Worm (Caenorhabditis elegans) whole organism, young adult: ENCODE measurements around the gene B0334.20.
A peak's percentile ranks its signal among the peaks of the same experiment; 100 is the strongest.

Experiments
- B0035.1 ChIP-seq: sonication (generic microtip); optimal IDR thresholded peaks from 2 replicates; lab custom pipeline; 2016; ENCODE audit warnings: missing genetic modification characterization, mild to moderate bottlenecking, missing compliant biosample characterization, missing genotype, missing genetic modification reagents
- F22D6.2 ChIP-seq: sonication (generic microtip); optimal IDR thresholded peaks from 2 replicates; lab custom pipeline; 2016; ENCODE audit warnings: mild to moderate bottlenecking, missing genetic modification characterization, missing compliant biosample characterization
- F52B5.7 ChIP-seq: sonication (generic microtip); optimal IDR thresholded peaks from 2 replicates; lab custom pipeline; 2016; ENCODE audit warnings: mild to moderate bottlenecking, missing genetic modification characterization, missing compliant biosample characterization
- K11D2.4 ChIP-seq: fragments of 200-800 bp; sonication (Bioruptor generic); IDR thresholded peaks from 2 replicates; pipeline ENCODE4 v1.3.6; 2022; ENCODE audit warnings: missing genetic modification reagents, missing genetic modification characterization, missing compliant biosample characterization
- K12H6.12 ChIP-seq: fragments of 200-800 bp; sonication (Bioruptor generic); optimal IDR thresholded peaks from 2 replicates; lab custom pipeline; 2018; ENCODE audit warnings: mild to moderate bottlenecking, missing genetic modification characterization, missing compliant biosample characterization
- T26A5.8 ChIP-seq: sonication (generic microtip); optimal IDR thresholded peaks from 2 replicates; lab custom pipeline; 2016; ENCODE audit warnings: missing genetic modification characterization, missing compliant biosample characterization
- Y53G8AR.9 ChIP-seq: fragments of 200-800 bp; sonication (Bioruptor generic); conservative IDR thresholded peaks from 2 replicates; pipeline ENCODE4 v1.3.6; 2022; ENCODE audit warnings: missing genetic modification reagents, missing genetic modification characterization, missing compliant biosample characterization
- Y56A3A.18 ChIP-seq: fragments of 200-800 bp; sonication (Bioruptor generic); IDR thresholded peaks from 2 replicates; pipeline ENCODE4 v1.3.6; 2022; ENCODE audit warnings: missing genetic modification reagents, missing genetic modification characterization, missing compliant biosample characterization
- Y67H2A.10 ChIP-seq: fragments of 200-800 bp; sonication (Bioruptor generic); conservative IDR thresholded peaks from 2 replicates; pipeline ENCODE4 v1.3.6; 2022; ENCODE audit warnings: missing genetic modification reagents, missing genetic modification characterization, missing compliant biosample characterization
- Y79H2A.3 ChIP-seq: fragments of 200-800 bp; sonication (Bioruptor generic); conservative IDR thresholded peaks from 2 replicates; pipeline ENCODE4 v1.3.6; 2022; ENCODE audit warnings: missing genetic modification reagents, missing genetic modification characterization, missing compliant biosample characterization
- ZK185.1 ChIP-seq: sonication (generic microtip); optimal IDR thresholded peaks from 2 replicates; lab custom pipeline; 2016; ENCODE audit warnings: mild to moderate bottlenecking, missing genetic modification characterization, missing compliant biosample characterization; ENCODE audit not compliant: poor library complexity, severe bottlenecking
- ama-1 ChIP-seq, 3 experiments: fragments of 150-350 bp in 1 of 3; sonication (generic microtip) in 2 of 3; optimal IDR thresholded peaks; 2 replicates each; lab custom pipeline; 2014 to 2018; ENCODE audit warnings: missing biosample characterization in 2 of 3, missing genetic modification characterization in 2 of 3, missing genetic modification reagents in 2 of 3
- aptf-3 ChIP-seq: fragments of 200-800 bp; sonication (Bioruptor generic); IDR thresholded peaks from 2 replicates; pipeline ENCODE4 v1.3.6; 2022; ENCODE audit warnings: missing genetic modification characterization, missing compliant biosample characterization
- attf-3 ChIP-seq: fragments of 200-800 bp; sonication (Bioruptor generic); conservative IDR thresholded peaks from 2 replicates; pipeline ENCODE4 v1.3.6; 2022; ENCODE audit warnings: missing genetic modification reagents, missing genetic modification characterization, missing compliant biosample characterization
- bed-1 ChIP-seq: fragments of 200-800 bp; sonication (Bioruptor generic); IDR thresholded peaks from 2 replicates; pipeline ENCODE4 v1.3.6; 2022; ENCODE audit warnings: missing genetic modification reagents, missing genetic modification characterization, missing compliant biosample characterization
- cebp-2 ChIP-seq: fragments of 200-800 bp; sonication (Bioruptor generic); IDR thresholded peaks from 2 replicates; pipeline ENCODE4 v1.3.6; 2022; ENCODE audit warnings: missing genetic modification characterization, missing compliant biosample characterization
- ceh-27 ChIP-seq: fragments of 200-800 bp; sonication (Bioruptor generic); optimal IDR thresholded peaks from 2 replicates; lab custom pipeline; 2018; ENCODE audit warnings: mild to moderate bottlenecking, missing genetic modification characterization, moderate library complexity, missing compliant biosample characterization
- die-1 ChIP-seq: sonication (generic microtip); optimal IDR thresholded peaks from 2 replicates; lab custom pipeline; 2016; ENCODE audit warnings: missing genotype, mild to moderate bottlenecking, missing genetic modification characterization, missing compliant biosample characterization
- dox-1 ChIP-seq: fragments of 200-800 bp; sonication (Bioruptor generic); IDR thresholded peaks from 2 replicates; pipeline ENCODE4 v1.3.6; 2022; ENCODE audit warnings: missing genetic modification reagents, missing genetic modification characterization, missing compliant biosample characterization
- dpff-1 ChIP-seq: sonication (generic microtip); optimal IDR thresholded peaks from 2 replicates; lab custom pipeline; 2017; ENCODE audit warnings: mild to moderate bottlenecking, missing genetic modification characterization, missing compliant biosample characterization
- efl-1 ChIP-seq: fragments of 150-350 bp; optimal IDR thresholded peaks from 2 replicates; lab custom pipeline; 2014; ENCODE audit warnings: missing biosample characterization, missing genetic modification reagents, missing genetic modification characterization
- ekl-4 ChIP-seq: fragments of 200-800 bp; sonication (Bioruptor generic); IDR thresholded peaks from 2 replicates; pipeline ENCODE4 v1.3.6; 2022; ENCODE audit warnings: missing genetic modification reagents, missing genetic modification characterization, missing compliant biosample characterization
- hlh-26 ChIP-seq: fragments of 200-800 bp; sonication (Bioruptor generic); conservative IDR thresholded peaks from 2 replicates; pipeline ENCODE4 v1.3.6; 2022; ENCODE audit warnings: missing genetic modification reagents, missing genetic modification characterization, missing compliant biosample characterization
- let-526 ChIP-seq: fragments of 200-800 bp; sonication (Bioruptor generic); IDR thresholded peaks from 2 replicates; pipeline ENCODE4 v1.3.6; 2022; ENCODE audit warnings: missing genetic modification reagents, missing genetic modification characterization, missing compliant biosample characterization
- lin-26 ChIP-seq: fragments of 200-800 bp; sonication (Bioruptor generic); IDR thresholded peaks from 2 replicates; pipeline ENCODE4 v1.3.6; 2022; ENCODE audit warnings: missing genetic modification reagents, missing genetic modification characterization, missing compliant biosample characterization
- lin-40 ChIP-seq: sonication (generic microtip); optimal IDR thresholded peaks from 2 replicates; lab custom pipeline; 2016; ENCODE audit warnings: missing genetic modification characterization, mild to moderate bottlenecking, missing compliant biosample characterization, missing genotype, missing genetic modification reagents
- lir-1 ChIP-seq: fragments of 200-800 bp; sonication (Bioruptor generic); conservative IDR thresholded peaks from 2 replicates; pipeline ENCODE4 v1.3.6; 2022; ENCODE audit warnings: missing genetic modification reagents, missing genetic modification characterization, missing compliant biosample characterization
- lsl-1 ChIP-seq: fragments of 200-800 bp; sonication (Bioruptor generic); optimal IDR thresholded peaks from 2 replicates; lab custom pipeline; 2018; ENCODE audit warnings: mild to moderate bottlenecking, missing genetic modification characterization, moderate library complexity, missing compliant biosample characterization
- mcd-1 ChIP-seq: fragments of 200-800 bp; sonication (Bioruptor generic); IDR thresholded peaks from 2 replicates; pipeline ENCODE4 v1.3.6; 2022; ENCODE audit warnings: missing genetic modification reagents, missing genetic modification characterization, missing compliant biosample characterization
- mxl-1 ChIP-seq: sonication (generic microtip); optimal IDR thresholded peaks from 2 replicates; lab custom pipeline; 2016; ENCODE audit warnings: missing genetic modification characterization, missing compliant biosample characterization
- nfya-2 ChIP-seq: fragments of 200-800 bp; sonication (Bioruptor generic); IDR thresholded peaks from 2 replicates; pipeline ENCODE4 v1.3.6; 2022; ENCODE audit warnings: missing genetic modification reagents, missing genetic modification characterization, missing compliant biosample characterization
- nfyb-1 ChIP-seq: fragments of 200-800 bp; sonication (Bioruptor generic); IDR thresholded peaks from 2 replicates; pipeline ENCODE4 v1.3.6; 2022; ENCODE audit warnings: missing genetic modification reagents, missing genetic modification characterization, missing compliant biosample characterization
- nhr-120 ChIP-seq: fragments of 200-800 bp; sonication (Bioruptor generic); IDR thresholded peaks from 2 replicates; pipeline ENCODE4 v1.3.6; 2022; ENCODE audit warnings: missing genetic modification characterization, missing compliant biosample characterization
- nhr-27 ChIP-seq: fragments of 200-800 bp; sonication (Bioruptor generic); optimal IDR thresholded peaks from 2 replicates; lab custom pipeline; 2018; ENCODE audit warnings: mild to moderate bottlenecking, missing genetic modification characterization, moderate library complexity, missing compliant biosample characterization
- nhr-80 ChIP-seq: sonication (generic microtip); optimal IDR thresholded peaks from 2 replicates; lab custom pipeline; 2016; ENCODE audit warnings: missing genetic modification characterization, missing compliant biosample characterization
- pha-4 ChIP-seq: fragments of 150-350 bp; sonication (generic microtip); optimal IDR thresholded peaks from 2 replicates; lab custom pipeline; 2014; ENCODE audit warnings: missing biosample characterization, missing genetic modification reagents, missing genetic modification characterization
- rcor-1 ChIP-seq: fragments of 200-800 bp; sonication (Bioruptor generic); IDR thresholded peaks from 2 replicates; pipeline ENCODE4 v1.3.6; 2022; ENCODE audit warnings: missing genetic modification reagents, missing genetic modification characterization, missing compliant biosample characterization
- snpc-4 ChIP-seq, 5 experiments: fragments of 150-350 bp in 1 of 5; sonication (generic microtip) in 4 of 5; optimal IDR thresholded peaks; 2 replicates each; lab custom pipeline; 2014 to 2018; ENCODE audit warnings: missing genetic modification characterization in 5 of 5, missing biosample characterization in 3 of 5, antibody characterized with exemption in 2 of 5, mild to moderate bottlenecking in 2 of 5, missing compliant biosample characterization in 2 of 5, missing genotype in 2 of 5, moderate library complexity in 2 of 5, missing genetic modification reagents in 1 of 5
- tbp1 ChIP-seq: fragments of 200-800 bp; sonication (Bioruptor generic); optimal IDR thresholded peaks from 2 replicates; lab custom pipeline; 2018; ENCODE audit warnings: mild to moderate bottlenecking, missing genetic modification characterization, missing compliant biosample characterization
- unc-130 ChIP-seq: sonication (generic microtip); optimal IDR thresholded peaks from 2 replicates; lab custom pipeline; 2016; ENCODE audit warnings: missing genetic modification reagents, missing genetic modification characterization, missing compliant biosample characterization
- unc-62 ChIP-seq: fragments of 150-350 bp; optimal IDR thresholded peaks from 2 replicates; lab custom pipeline; 2014; ENCODE audit warnings: missing biosample characterization, missing genetic modification reagents, missing genetic modification characterization
- zim-3 ChIP-seq: sonication (generic microtip); optimal IDR thresholded peaks from 2 replicates; lab custom pipeline; 2017; ENCODE audit warnings: mild to moderate bottlenecking, missing genetic modification characterization, moderate library complexity, missing compliant biosample characterization
- ztf-22 ChIP-seq: fragments of 200-800 bp; sonication (Bioruptor generic); optimal IDR thresholded peaks from 2 replicates; lab custom pipeline; 2018; ENCODE audit warnings: mild to moderate bottlenecking, missing genetic modification characterization, moderate library complexity, missing compliant biosample characterization
- ztf-25 ChIP-seq: fragments of 200-800 bp; sonication (Bioruptor generic); IDR thresholded peaks from 2 replicates; pipeline ENCODE4 v1.3.6; 2022; ENCODE audit warnings: missing genetic modification reagents, missing genetic modification characterization, missing compliant biosample characterization
- ztf-28 ChIP-seq: fragments of 200-800 bp; sonication (Bioruptor generic); IDR thresholded peaks from 2 replicates; pipeline ENCODE4 v1.3.6; 2022; ENCODE audit warnings: missing genetic modification reagents, missing genetic modification characterization, missing compliant biosample characterization
- ztf-3 ChIP-seq: fragments of 200-800 bp; sonication (Bioruptor generic); optimal IDR thresholded peaks from 2 replicates; lab custom pipeline; 2018; ENCODE audit warnings: mild to moderate bottlenecking, missing genetic modification characterization, missing compliant biosample characterization

The B0334.20 gene

ce11 chrII:11500198-11500597 is at the start of gene B0334.20:
B0334.20 (minus strand) TSS chrII:11500459.
- TF ChIP-seq lsl-1 (GFP tag; lab: Kevin White, UChicago), result peak; percentile 5
- TF ChIP-seq nhr-80 (tag; lab: Kevin White, UChicago), result peak; percentile 9
- no peak for TF ChIP-seq Y56A3A.18 (GFP tag; lab: Robert Waterston, UW)
- no peak for TF ChIP-seq aptf-3 (GFP tag; lab: Robert Waterston, UW)
- no peak for TF ChIP-seq lir-1 (GFP tag; lab: Robert Waterston, UW)
- TF ChIP-seq, all 124 proteins: peak for 2

ce11 chrII:11547254-11547687 is 47.0 kb upstream of the B0334.20 start, which contains the start of gene F54D5.7:
F54D5.7 (plus strand) TSS chrII:11547517.
- TF ChIP-seq ceh-27 (GFP tag; lab: Kevin White, UChicago) (peak; percentile 42), ztf-3 (GFP tag; lab: Kevin White, UChicago) (peak; percentile 2), ztf-25 (GFP tag; lab: Robert Waterston, UW) (no peak), tbp1 (GFP tag; lab: Kevin White, UChicago) (peak; percentile 60), K11D2.4 (GFP tag; lab: Robert Waterston, UW) (peak; percentile 60; the same call in 1 of the 2 replicates), lin-40 (tag; lab: Kevin White, UChicago) (peak; percentile 21), Y67H2A.10 (no peak), F52B5.7 (tag; lab: Kevin White, UChicago) (peak; percentile 25), nfya-2 (no peak), Y79H2A.3 (no peak), mcd-1 (GFP tag; lab: Robert Waterston, UW) (peak; percentile 75), pha-4 (tag; lab: Kevin White, UChicago) (no peak), attf-3 (GFP tag; lab: Robert Waterston, UW) (0 out of 2 replicates have a peak, but pooled peaks have one; percentile 35), dox-1 (GFP tag; lab: Robert Waterston, UW) (peak; percentile 61; the same call in 1 of the 2 replicates), mxl-1 (tag; lab: Kevin White, UChicago) (peak; percentile 53), lir-1 (GFP tag; lab: Robert Waterston, UW) (no peak; the same call in 1 of the 2 replicates), unc-62 (GFP tag; lab: Kevin White, UChicago) (no peak), nhr-120 (GFP tag; lab: Robert Waterston, UW) (no peak), hlh-26 (GFP tag; lab: Robert Waterston, UW) (no peak), let-526 (GFP tag; lab: Robert Waterston, UW) (0 out of 2 replicates have a peak, but pooled peaks have one; percentile 17), efl-1 (GFP tag; lab: Kevin White, UChicago) (no peak), nfyb-1 (GFP tag; lab: Robert Waterston, UW) (peak; percentile 84; the same call in 1 of the 2 replicates), K12H6.12 (tag; lab: Kevin White, UChicago) (peak; percentile 42), cebp-2 (GFP tag; lab: Robert Waterston, UW) (peak; percentile 85), zim-3 (tag; lab: Kevin White, UChicago) (peak; percentile 34), dpff-1 (tag; lab: Kevin White, UChicago) (peak; percentile 47), F22D6.2 (tag; lab: Kevin White, UChicago) (peak; percentile 11), rcor-1 (GFP tag; lab: Robert Waterston, UW) (peak; percentile 74), Y53G8AR.9 (GFP tag; lab: Robert Waterston, UW) (peak; percentile 88), lin-26 (GFP tag; lab: Robert Waterston, UW) (no peak), T26A5.8 (tag; lab: Kevin White, UChicago) (no peak), nhr-27 (tag; lab: Kevin White, UChicago) (no peak), ama-1 (optimal IDR thresholded peaks at IDR 0.05; lab: Kevin White, UChicago) (peak; percentile 98), ama-1 (GFP tag; optimal IDR thresholded peaks at IDR 0.05; lab: Kevin White, UChicago) (no peak), ztf-22 (GFP tag; lab: Kevin White, UChicago) (no peak), unc-130 (GFP tag; lab: Kevin White, UChicago) (no peak), ztf-28 (GFP tag; lab: Robert Waterston, UW) (no peak), die-1 (peak; percentile 50), ekl-4 (GFP tag; lab: Robert Waterston, UW) (peak; percentile 39; the same call in 1 of the 2 replicates), snpc-4 (GFP tag; optimal IDR thresholded peaks at IDR 0.05; lab: Kevin White, UChicago) (no peak), snpc-4 (tag; optimal IDR thresholded peaks at IDR 0.05; lab: Kevin White, UChicago) (peak in 3 of 4 experiments; percentile 25 to 64 (median 51)), B0035.1 (peak; percentile 62), ZK185.1 (tag; lab: Kevin White, UChicago) (peak; percentile 44), bed-1 (GFP tag; lab: Robert Waterston, UW) (0 out of 2 replicates have a peak, but pooled peaks have one; percentile 39)
